Fruit fly (Drosophila melanogaster) whole organism, wandering third instar larva: ENCODE measurements around the gene CG42240.

Source experiments
- Abd-B ChIP-seq: fragments of >200 bp; optimal IDR thresholded peaks from 2 replicates; lab custom pipeline; 2017; ENCODE audit warnings: missing biosample characterization, missing genetic modification characterization
- CG32264 ChIP-seq: fragments of 200-800 bp; sonication (Bioruptor generic); optimal IDR thresholded peaks from 2 replicates; lab custom pipeline; 2016; ENCODE audit warnings: missing biosample characterization, missing genetic modification characterization
- CG9705 ChIP-seq: fragments of 200-800 bp; sonication (Bioruptor generic); optimal IDR thresholded peaks from 2 replicates; lab custom pipeline; 2018; ENCODE audit warnings: missing biosample characterization, mild to moderate bottlenecking, missing genetic modification characterization
- CrebA ChIP-seq: fragments of 200-800 bp; sonication (Bioruptor generic); optimal IDR thresholded peaks from 2 replicates; lab custom pipeline; 2016; ENCODE audit warnings: missing biosample characterization, mild to moderate bottlenecking, missing genetic modification characterization, borderline replicate concordance
- Dfd ChIP-seq: fragments of >200 bp; optimal IDR thresholded peaks from 2 replicates; lab custom pipeline; 2017; ENCODE audit warnings: missing biosample characterization, missing genetic modification characterization
- Dif ChIP-seq: fragments of 200-275, 200-300 bp; sonication (Bioruptor generic); optimal IDR thresholded peaks from 2 replicates; lab custom pipeline; 2018; ENCODE audit warnings: missing biosample characterization, missing genetic modification characterization; ENCODE audit not compliant: partially characterized antibody
- GATAd ChIP-seq: sonication (Bioruptor generic); optimal IDR thresholded peaks from 2 replicates; lab custom pipeline; 2016; ENCODE audit warnings: missing biosample characterization, missing genetic modification characterization
- HLH106 ChIP-seq: fragments of 200-800 bp; optimal IDR thresholded peaks from 3 replicates; lab custom pipeline; 2019; ENCODE audit warnings: missing biosample characterization, mild to moderate bottlenecking, missing genetic modification characterization, moderate library complexity
- Hnf4 ChIP-seq: fragments of 200-800 bp; sonication (Bioruptor generic); optimal IDR thresholded peaks from 2 replicates; lab custom pipeline; 2016; ENCODE audit warnings: missing biosample characterization, mild to moderate bottlenecking, missing genetic modification characterization
- Hr78 ChIP-seq: fragments of >200 bp; optimal IDR thresholded peaks from 2 replicates; lab custom pipeline; 2017; ENCODE audit warnings: missing biosample characterization, missing genetic modification characterization
- Hr83 ChIP-seq: fragments of 200-300 bp; sonication (Bioruptor generic); optimal IDR thresholded peaks from 2 replicates; lab custom pipeline; 2016; ENCODE audit warnings: missing biosample characterization, mild to moderate bottlenecking, missing genetic modification characterization, moderate library complexity; ENCODE audit not compliant: poor library complexity, severe bottlenecking
- Jra ChIP-seq: sonication (Bioruptor generic); optimal IDR thresholded peaks from 2 replicates; lab custom pipeline; 2016; ENCODE audit warnings: missing biosample characterization, missing genetic modification characterization
- Mio ChIP-seq: sonication (Bioruptor generic); optimal IDR thresholded peaks from 2 replicates; lab custom pipeline; 2016; ENCODE audit warnings: missing biosample characterization, missing genetic modification characterization
- Myc ChIP-seq: fragments of >200 bp; optimal IDR thresholded peaks from 2 replicates; lab custom pipeline; 2017
- N ChIP-seq: fragments of >200 bp; optimal IDR thresholded peaks from 2 replicates; lab custom pipeline; 2018; ENCODE audit warnings: missing biosample characterization, missing external identifiers, missing genetic modification characterization
- OdsH ChIP-seq: fragments of 200-800 bp; sonication (Bioruptor generic); optimal IDR thresholded peaks from 2 replicates; lab custom pipeline; 2016; ENCODE audit warnings: missing biosample characterization, mild to moderate bottlenecking, missing genetic modification characterization
- Rel ChIP-seq, 2 experiments: fragments of 200-800 bp; sonication (Bioruptor generic) in 1 of 2; optimal IDR thresholded peaks; 2 replicates in 1 of 2; 3 replicates in 1 of 2; lab custom pipeline; 2016 to 2019; ENCODE audit warnings: mild to moderate bottlenecking in 2 of 2, missing biosample characterization in 2 of 2, missing genetic modification characterization in 2 of 2, moderate library complexity in 1 of 2
- Sp1 ChIP-seq: fragments of 200-800 bp; sonication (Bioruptor generic); optimal IDR thresholded peaks from 3 replicates; lab custom pipeline; 2019; ENCODE audit warnings: missing biosample characterization, mild to moderate bottlenecking, missing genetic modification characterization, moderate library complexity
- Vsx2 ChIP-seq: fragments of 200-300, 225-300 bp; sonication (Bioruptor generic); optimal IDR thresholded peaks from 2 replicates; lab custom pipeline; 2018; ENCODE audit warnings: missing biosample characterization, missing genetic modification characterization; ENCODE audit not compliant: partially characterized antibody
- br ChIP-seq: fragments of 200-800 bp; sonication (Bioruptor generic); optimal IDR thresholded peaks from 2 replicates; lab custom pipeline; 2016; ENCODE audit warnings: missing biosample characterization, missing genetic modification characterization
- brk ChIP-seq: fragments of 200-800 bp; sonication (Bioruptor generic); optimal IDR thresholded peaks from 2 replicates; lab custom pipeline; 2016; ENCODE audit warnings: missing biosample characterization, mild to moderate bottlenecking, missing genetic modification characterization
- dl ChIP-seq, 2 experiments: fragments of 175-275, 200-275 bp in 1 of 2; fragments of 200-275 bp in 1 of 2; sonication (Bioruptor generic); optimal IDR thresholded peaks; lab custom pipeline; 2018; ENCODE audit warnings: mild to moderate bottlenecking in 2 of 2, missing biosample characterization in 2 of 2, missing genetic modification characterization in 2 of 2, moderate library complexity in 2 of 2; ENCODE audit not compliant: partially characterized antibody in 2 of 2, insufficient read depth in 1 of 2
- dmrt93B ChIP-seq: fragments of 200-800 bp; sonication (Bioruptor generic); optimal IDR thresholded peaks from 2 replicates; lab custom pipeline; 2018; ENCODE audit warnings: missing biosample characterization, mild to moderate bottlenecking, missing genetic modification characterization
- dsf ChIP-seq: sonication (Bioruptor generic); optimal IDR thresholded peaks from 2 replicates; lab custom pipeline; 2016; ENCODE audit warnings: missing biosample characterization, missing genetic modification characterization, borderline replicate concordance
- ey ChIP-seq: fragments of 200-800 bp; sonication (Bioruptor generic); optimal IDR thresholded peaks from 2 replicates; lab custom pipeline; 2016; ENCODE audit warnings: missing biosample characterization, missing genetic modification characterization
- foxo ChIP-seq, 2 experiments: fragments of 200-800 bp; sonication (Bioruptor generic); optimal IDR thresholded peaks; 2 replicates in 1 of 2; 3 replicates in 1 of 2; lab custom pipeline; 2016 to 2017; ENCODE audit warnings: missing biosample characterization in 2 of 2, missing genetic modification characterization in 2 of 2
- fru ChIP-seq: fragments of 200-800 bp; sonication (Bioruptor generic); optimal IDR thresholded peaks from 3 replicates; lab custom pipeline; 2016; ENCODE audit warnings: missing biosample characterization, mild to moderate bottlenecking, missing genetic modification characterization
- h ChIP-seq: fragments of 200-800 bp; sonication (Bioruptor generic); optimal IDR thresholded peaks from 3 replicates; lab custom pipeline; 2016; ENCODE audit warnings: missing biosample characterization, mild to moderate bottlenecking, missing genetic modification characterization
- jim ChIP-seq: fragments of 175-275, 200-325 bp; sonication (Bioruptor generic); optimal IDR thresholded peaks from 2 replicates; lab custom pipeline; 2016; ENCODE audit warnings: missing biosample characterization, mild to moderate bottlenecking, missing genetic modification characterization
- lola ChIP-seq: fragments of >200 bp; optimal IDR thresholded peaks from 2 replicates; lab custom pipeline; 2017; ENCODE audit warnings: missing biosample characterization, missing genetic modification characterization
- pan ChIP-seq: fragments of >200 bp; optimal IDR thresholded peaks from 2 replicates; lab custom pipeline; 2017
- psq ChIP-seq: fragments of 200-800 bp; sonication (Bioruptor generic); optimal IDR thresholded peaks from 3 replicates; lab custom pipeline; 2017; ENCODE audit warnings: missing biosample characterization, mild to moderate bottlenecking, missing genetic modification characterization, moderate library complexity
- rgr ChIP-seq: fragments of 200-800 bp; sonication (Bioruptor generic); optimal IDR thresholded peaks from 3 replicates; lab custom pipeline; 2016; ENCODE audit warnings: missing biosample characterization, mild to moderate bottlenecking, missing genetic modification characterization
- sage ChIP-seq: fragments of 200-800 bp; sonication (Bioruptor generic); optimal IDR thresholded peaks from 2 replicates; lab custom pipeline; 2016; ENCODE audit warnings: missing biosample characterization, mild to moderate bottlenecking, missing genetic modification characterization
- sv ChIP-seq: fragments of 200-800 bp; sonication (Bioruptor generic); optimal IDR thresholded peaks from 3 replicates; lab custom pipeline; 2016; ENCODE audit warnings: missing biosample characterization, missing genetic modification characterization
- tai ChIP-seq: sonication (Bioruptor generic); optimal IDR thresholded peaks from 2 replicates; lab custom pipeline; 2016; ENCODE audit warnings: missing biosample characterization, missing genetic modification characterization
- usp ChIP-seq: fragments of >200 bp; optimal IDR thresholded peaks from 2 replicates; lab custom pipeline; 2017; ENCODE audit warnings: missing biosample characterization, missing genetic modification characterization
- woc ChIP-seq: sonication (Bioruptor generic); optimal IDR thresholded peaks from 2 replicates; lab custom pipeline; 2016; ENCODE audit warnings: missing biosample characterization, mild to moderate bottlenecking, missing genetic modification characterization

The CG42240 gene

DNA sequence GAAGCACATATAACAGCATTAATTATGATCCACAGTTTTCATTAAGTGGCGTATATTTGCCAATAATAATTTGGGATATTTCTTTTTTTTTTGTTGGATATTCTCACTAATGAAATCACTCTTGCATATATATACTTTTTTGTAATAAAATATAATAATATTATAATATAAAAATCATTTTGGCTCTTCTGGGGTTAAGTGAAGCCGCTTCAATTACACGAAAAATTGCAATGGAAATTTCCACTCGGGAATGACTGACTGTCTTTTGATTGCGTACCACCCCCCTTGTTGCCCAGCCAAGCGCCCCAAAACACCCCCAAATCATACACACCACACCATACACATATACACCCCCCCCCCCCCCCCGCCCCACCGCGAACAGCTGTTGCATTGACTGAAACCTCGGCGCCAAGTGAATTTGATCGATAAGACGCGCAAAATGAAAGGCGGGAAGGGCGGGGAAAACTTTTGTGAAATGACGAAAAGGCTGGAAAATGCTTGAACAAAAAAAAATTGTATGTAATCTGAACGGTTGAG is 14.0 kb downstream of the CG42240 start:
- TF ChIP-seq dmrt93B (GFP tag; lab: Kevin White, UChicago) (no peak), HLH106 (tag; lab: Kevin White, UChicago) (no peak), pan (peak; percentile 47), rgr (GFP tag; lab: Kevin White, UChicago) (no peak), Sp1 (peak; percentile 2), tai (GFP tag; lab: Kevin White, UChicago) (no peak), Dif (GFP tag; lab: Kevin White, UChicago) (no peak), Hr83 (GFP tag; lab: Kevin White, UChicago) (no peak), CG9705 (no peak), foxo (GFP tag; optimal IDR thresholded peaks at IDR 0.05; lab: Kevin White, UChicago) (no peak), Abd-B (GFP tag; lab: Kevin White, UChicago) (no peak), Mio (GFP tag; lab: Kevin White, UChicago) (no peak), dl (GFP tag; optimal IDR thresholded peaks at IDR 0.05; lab: Kevin White, UChicago; ENCODE audit: insufficient read depth in 1 of 2, partially characterized antibody in 2 of 2) (no peak), ey (no peak), jim (no peak), CrebA (GFP tag; lab: Kevin White, UChicago) (no peak), h (GFP tag; lab: Kevin White, UChicago) (no peak), N (GFP tag; lab: Kevin White, UChicago) (no peak), CG32264 (GFP tag; lab: Kevin White, UChicago) (no peak), Hnf4 (GFP tag; lab: Kevin White, UChicago) (no peak), GATAd (GFP tag; lab: Kevin White, UChicago) (no peak), Dfd (GFP tag; lab: Kevin White, UChicago) (no peak), Rel (GFP tag; optimal IDR thresholded peaks at IDR 0.05; lab: Kevin White, UChicago) (no peak), Rel (tag; optimal IDR thresholded peaks at IDR 0.05; lab: Kevin White, UChicago) (peak; percentile 68), lola (GFP tag; lab: Kevin White, UChicago) (no peak), OdsH (GFP tag; lab: Kevin White, UChicago) (no peak)

DNA sequence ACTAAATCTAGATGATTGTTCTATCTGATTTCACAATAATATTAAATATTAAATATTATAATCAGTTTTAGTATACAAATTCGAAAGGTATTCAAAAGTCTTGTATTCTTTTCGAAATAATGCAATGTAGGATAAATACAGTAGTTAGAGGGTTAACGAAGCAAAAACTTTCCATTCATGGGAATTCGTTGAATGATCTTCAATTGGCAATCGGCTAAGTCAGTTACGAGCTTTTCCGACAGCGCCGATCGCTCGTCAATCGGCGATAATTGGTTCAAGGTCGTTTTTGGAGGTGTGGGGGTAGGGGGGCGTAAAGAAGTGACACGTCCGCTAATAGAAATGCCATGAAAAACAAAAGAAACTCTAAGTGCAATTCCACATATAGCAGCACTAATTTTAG is 15.5 kb downstream of the CG42240 start:
- TF ChIP-seq Vsx2 (GFP tag; lab: Kevin White, UChicago), result no peak
- no peak for TF ChIP-seq Mio (GFP tag; lab: Kevin White, UChicago)
- TF ChIP-seq foxo (GFP tag; optimal IDR thresholded peaks at IDR 0.05; lab: Kevin White, UChicago), result no peak
- TF ChIP-seq Hr78 (GFP tag; lab: Kevin White, UChicago), result no peak
- no peak for TF ChIP-seq N (GFP tag; lab: Kevin White, UChicago)
- no peak for TF ChIP-seq dl (GFP tag; optimal IDR thresholded peaks at IDR 0.05; lab: Kevin White, UChicago; ENCODE audit: insufficient read depth in 1 of 2, partially characterized antibody in 2 of 2)
- no peak for TF ChIP-seq HLH106 (tag; lab: Kevin White, UChicago)
- TF ChIP-seq, all 38 proteins: peak for 0

DNA sequence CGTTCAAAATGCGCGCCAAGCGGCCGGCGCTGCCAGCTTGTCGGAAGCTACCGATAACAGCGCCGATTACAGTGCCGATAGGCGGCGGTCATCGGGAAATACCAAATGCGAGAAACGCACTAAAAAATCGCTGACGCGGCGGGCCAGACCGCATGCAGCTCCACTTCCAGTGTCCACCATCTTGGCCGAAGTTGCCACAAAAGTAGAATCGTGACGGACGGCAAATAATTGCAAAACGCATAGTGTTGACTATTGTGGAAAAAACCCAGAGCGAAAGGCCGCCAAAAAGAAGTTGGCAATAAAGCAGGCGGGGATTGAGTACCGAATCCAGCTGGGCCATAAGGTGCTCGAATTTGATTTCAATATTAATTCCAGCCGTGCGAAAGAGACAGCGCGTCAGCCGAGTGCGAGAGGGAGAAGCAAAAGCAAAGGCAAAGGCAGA is 16.3 kb downstream of the CG42240 start, which contains the start of gene CG3847:
TSS of gene CG3847 (plus strand) at position 178 of the 442 bp plus-strand sequence.
- TF ChIP-seq Abd-B (GFP tag; lab: Kevin White, UChicago), result no peak
- no peak for TF ChIP-seq lola (GFP tag; lab: Kevin White, UChicago)
- TF ChIP-seq Dfd (GFP tag; lab: Kevin White, UChicago), result no peak
- no peak for TF ChIP-seq sv (GFP tag; lab: Kevin White, UChicago)
- no peak for TF ChIP-seq jim
- TF ChIP-seq OdsH (GFP tag; lab: Kevin White, UChicago), result peak; percentile 39
- no peak for TF ChIP-seq Jra (GFP tag; lab: Kevin White, UChicago)
- TF ChIP-seq Hnf4 (GFP tag; lab: Kevin White, UChicago), result peak; percentile 55
- TF ChIP-seq woc (GFP tag; lab: Kevin White, UChicago), result no peak
- TF ChIP-seq tai (GFP tag; lab: Kevin White, UChicago), result no peak
- no peak for TF ChIP-seq Mio (GFP tag; lab: Kevin White, UChicago)
- no peak for TF ChIP-seq Vsx2 (GFP tag; lab: Kevin White, UChicago)
- TF ChIP-seq ey, result peak; percentile 20
- peak; percentile 63 for TF ChIP-seq rgr (GFP tag; lab: Kevin White, UChicago)
- peak; percentile 20 for TF ChIP-seq HLH106 (tag; lab: Kevin White, UChicago)
- no peak for TF ChIP-seq brk
- TF ChIP-seq CG32264 (GFP tag; lab: Kevin White, UChicago), result no peak
- no peak for TF ChIP-seq sage (GFP tag; lab: Kevin White, UChicago)
- TF ChIP-seq Myc, result no peak
- no peak for TF ChIP-seq Hr78 (GFP tag; lab: Kevin White, UChicago)
- TF ChIP-seq dl (GFP tag; optimal IDR thresholded peaks at IDR 0.05; lab: Kevin White, UChicago; ENCODE audit: insufficient read depth in 1 of 2, partially characterized antibody in 2 of 2), result peak in 1 of 2 experiments; percentile 23
- no peak for TF ChIP-seq N (GFP tag; lab: Kevin White, UChicago)
- TF ChIP-seq br, result peak; percentile 56
- peak; percentile 22 for TF ChIP-seq CG9705
- no peak for TF ChIP-seq CrebA (GFP tag; lab: Kevin White, UChicago)
- peak; percentile 39 for TF ChIP-seq h (GFP tag; lab: Kevin White, UChicago)
- TF ChIP-seq fru (GFP tag; lab: Kevin White, UChicago), result peak; percentile 9
- TF ChIP-seq dmrt93B (GFP tag; lab: Kevin White, UChicago), result no peak
- peak in 1 of 2 experiments; percentile 48 for TF ChIP-seq foxo (GFP tag; optimal IDR thresholded peaks at IDR 0.05; lab: Kevin White, UChicago)
- TF ChIP-seq psq, result peak; percentile 68
- TF ChIP-seq Rel (GFP tag; optimal IDR thresholded peaks at IDR 0.05; lab: Kevin White, UChicago), result no peak
- TF ChIP-seq Rel (tag; optimal IDR thresholded peaks at IDR 0.05; lab: Kevin White, UChicago), result peak; percentile 72
- peak; percentile 55 for TF ChIP-seq Sp1
- TF ChIP-seq pan, result no peak
- no peak for TF ChIP-seq usp (GFP tag; lab: Kevin White, UChicago)
- no peak for TF ChIP-seq Hr83 (GFP tag; lab: Kevin White, UChicago)
- peak; percentile 12 for TF ChIP-seq dsf (GFP tag; lab: Kevin White, UChicago)
- no peak for TF ChIP-seq Dif (GFP tag; lab: Kevin White, UChicago)
- no peak for TF ChIP-seq GATAd (GFP tag; lab: Kevin White, UChicago)
- TF ChIP-seq, all 38 proteins: peak for 15
